Worm (Caenorhabditis elegans) whole organism, late embryonic: ENCODE data around the gene T05C7.5.

Experiments
- C08G9.2 ChIP-seq: sonication (generic microtip); optimal IDR thresholded peaks from 2 replicates; lab custom pipeline; 2016; ENCODE audit warnings: mild to moderate bottlenecking, missing genetic modification characterization, moderate library complexity, missing compliant biosample characterization
- F13H6.1 ChIP-seq: sonication (generic microtip); optimal IDR thresholded peaks from 2 replicates; lab custom pipeline; 2016; ENCODE audit warnings: missing genetic modification characterization, missing compliant biosample characterization
- K02D7.2 ChIP-seq: sonication (generic microtip); optimal IDR thresholded peaks from 2 replicates; lab custom pipeline; 2017; ENCODE audit warnings: mild to moderate bottlenecking, missing genetic modification characterization, missing compliant biosample characterization
- Y22D7AL.16 ChIP-seq: sonication (generic microtip); optimal IDR thresholded peaks from 2 replicates; lab custom pipeline; 2016; ENCODE audit warnings: missing genetic modification characterization, missing compliant biosample characterization
- ahr-1 ChIP-seq: sonication (generic microtip); optimal IDR thresholded peaks from 2 replicates; lab custom pipeline; 2016; ENCODE audit warnings: missing genetic modification characterization, missing compliant biosample characterization
- ama-1 ChIP-seq: fragments of 150-350 bp; optimal IDR thresholded peaks from 2 replicates; lab custom pipeline; 2014
- ceh-18 ChIP-seq: sonication (generic microtip); optimal IDR thresholded peaks from 2 replicates; lab custom pipeline; 2016; ENCODE audit warnings: missing genetic modification characterization, missing compliant biosample characterization
- ceh-19 ChIP-seq: fragments of 200-800 bp; sonication (Bioruptor generic); optimal IDR thresholded peaks from 2 replicates; lab custom pipeline; 2018; ENCODE audit warnings: mild to moderate bottlenecking, missing genetic modification characterization, missing compliant biosample characterization
- ceh-2 ChIP-seq: sonication (generic microtip); optimal IDR thresholded peaks from 2 replicates; lab custom pipeline; 2016; ENCODE audit warnings: missing genotype, missing genetic modification characterization, missing compliant biosample characterization
- ceh-24 ChIP-seq: sonication (generic microtip); optimal IDR thresholded peaks from 2 replicates; lab custom pipeline; 2016; ENCODE audit warnings: mild to moderate bottlenecking, missing genetic modification characterization, missing compliant biosample characterization
- ceh-30 ChIP-seq: fragments of 150-350 bp; optimal IDR thresholded peaks from 2 replicates; lab custom pipeline; 2014; ENCODE audit warnings: missing biosample characterization, missing genetic modification characterization
- ceh-31 ChIP-seq: sonication (generic microtip); optimal IDR thresholded peaks from 2 replicates; lab custom pipeline; 2016; ENCODE audit warnings: missing genetic modification characterization, missing compliant biosample characterization
- ceh-34 ChIP-seq: sonication (generic microtip); optimal IDR thresholded peaks from 2 replicates; lab custom pipeline; 2016; ENCODE audit warnings: mild to moderate bottlenecking, missing genetic modification characterization, missing compliant biosample characterization
- ceh-45 ChIP-seq: fragments of 200-800 bp; sonication (Bioruptor generic); IDR thresholded peaks from 2 replicates; pipeline ENCODE4 v1.3.6; 2022; ENCODE audit warnings: missing genetic modification reagents, missing genetic modification characterization, missing compliant biosample characterization
- ceh-9 ChIP-seq: sonication (generic microtip); optimal IDR thresholded peaks from 2 replicates; lab custom pipeline; 2016; ENCODE audit warnings: mild to moderate bottlenecking, missing genetic modification characterization, inconsistent platforms, missing compliant biosample characterization
- dmd-4 ChIP-seq: sonication (generic microtip); optimal IDR thresholded peaks from 2 replicates; lab custom pipeline; 2016; ENCODE audit warnings: borderline replicate concordance, missing genetic modification characterization, missing compliant biosample characterization
- elt-4 ChIP-seq: sonication (generic microtip); optimal IDR thresholded peaks from 2 replicates; lab custom pipeline; 2016; ENCODE audit warnings: missing genetic modification characterization, missing compliant biosample characterization
- hlh-15 ChIP-seq: sonication (generic microtip); optimal IDR thresholded peaks from 2 replicates; lab custom pipeline; 2016; ENCODE audit warnings: missing genetic modification characterization, missing compliant biosample characterization
- hlh-6 ChIP-seq: sonication (generic microtip); optimal IDR thresholded peaks from 2 replicates; lab custom pipeline; 2016; ENCODE audit warnings: missing genotype, missing genetic modification characterization, missing compliant biosample characterization
- lim-6 ChIP-seq: sonication (generic microtip); optimal IDR thresholded peaks from 2 replicates; lab custom pipeline; 2016; ENCODE audit warnings: missing genetic modification characterization, missing compliant biosample characterization
- lin-11 ChIP-seq: fragments of 200-800 bp; sonication (Bioruptor generic); optimal IDR thresholded peaks from 2 replicates; lab custom pipeline; 2018; ENCODE audit warnings: mild to moderate bottlenecking, missing genetic modification characterization, missing compliant biosample characterization
- mec-3 ChIP-seq: sonication (generic microtip); optimal IDR thresholded peaks from 2 replicates; lab custom pipeline; 2016; ENCODE audit warnings: borderline replicate concordance, missing genetic modification characterization, missing compliant biosample characterization
- nfya-1 ChIP-seq: sonication (generic microtip); optimal IDR thresholded peaks from 2 replicates; lab custom pipeline; 2017; ENCODE audit warnings: missing genetic modification characterization, mild to moderate bottlenecking, missing compliant biosample characterization, antibody characterized with exemption, moderate library complexity
- nhr-11 ChIP-seq: fragments of 150-350 bp; optimal IDR thresholded peaks from 2 replicates; lab custom pipeline; 2014; ENCODE audit warnings: missing biosample characterization, missing genetic modification characterization
- odd-2 ChIP-seq: sonication (generic microtip); optimal IDR thresholded peaks from 2 replicates; lab custom pipeline; 2017; ENCODE audit warnings: antibody characterized with exemption, mild to moderate bottlenecking, missing genetic modification characterization, missing compliant biosample characterization
- pat-9 ChIP-seq: fragments of 200-800 bp; sonication (Bioruptor generic); optimal IDR thresholded peaks from 2 replicates; lab custom pipeline; 2018; ENCODE audit warnings: mild to moderate bottlenecking, missing genetic modification characterization, moderate library complexity, missing compliant biosample characterization
- pha-2 ChIP-seq: sonication (generic microtip); optimal IDR thresholded peaks from 2 replicates; lab custom pipeline; 2017; ENCODE audit warnings: mild to moderate bottlenecking, missing genetic modification characterization, missing compliant biosample characterization
- pha-4 ChIP-seq: fragments of 150-350 bp; optimal IDR thresholded peaks from 2 replicates; lab custom pipeline; 2018; ENCODE audit warnings: missing biosample characterization, missing genetic modification reagents, missing genetic modification characterization
- pros-1 ChIP-seq: fragments of 150-350 bp; optimal IDR thresholded peaks from 2 replicates; lab custom pipeline; 2014; ENCODE audit warnings: missing biosample characterization, missing genetic modification reagents, missing genetic modification characterization
- ref-2 ChIP-seq: sonication (generic microtip); optimal IDR thresholded peaks from 2 replicates; lab custom pipeline; 2016; ENCODE audit warnings: missing genetic modification characterization, missing compliant biosample characterization
- rnt-1 ChIP-seq: sonication (generic microtip); optimal IDR thresholded peaks from 2 replicates; lab custom pipeline; 2016; ENCODE audit warnings: missing genetic modification characterization, missing compliant biosample characterization
- sdc-2 ChIP-seq: sonication (generic microtip); optimal IDR thresholded peaks from 2 replicates; lab custom pipeline; 2016; ENCODE audit warnings: missing genotype, missing genetic modification characterization, missing compliant biosample characterization
- tbx-2 ChIP-seq: sonication (generic microtip); optimal IDR thresholded peaks from 2 replicates; lab custom pipeline; 2016; ENCODE audit warnings: missing genetic modification characterization, missing compliant biosample characterization
- ttx-3 ChIP-seq: sonication (generic microtip); optimal IDR thresholded peaks from 2 replicates; lab custom pipeline; 2016; ENCODE audit warnings: missing genetic modification reagents, missing genetic modification characterization, missing compliant biosample characterization
- unc-3 ChIP-seq, 2 experiments: fragments of 200-800 bp in 1 of 2; sonication (Bioruptor generic) in 1 of 2; sonication (generic microtip) in 1 of 2; conservative IDR thresholded peaks in 1 of 2; optimal IDR thresholded peaks in 1 of 2; 2 replicates each; pipeline versions ENCODE4 v1.3.6 to Lab custom; 2016 to 2022; ENCODE audit warnings: missing compliant biosample characterization in 2 of 2, missing genetic modification characterization in 2 of 2, missing genetic modification reagents in 1 of 2
- unc-42 ChIP-seq: sonication (generic microtip); optimal IDR thresholded peaks from 2 replicates; lab custom pipeline; 2016; ENCODE audit warnings: missing genotype, missing genetic modification characterization, missing compliant biosample characterization
- unc-55 ChIP-seq: sonication (generic microtip); optimal IDR thresholded peaks from 2 replicates; lab custom pipeline; 2017; ENCODE audit warnings: missing biosample characterization, missing genetic modification reagents, missing genetic modification characterization

Gene T05C7.5

DNA sequence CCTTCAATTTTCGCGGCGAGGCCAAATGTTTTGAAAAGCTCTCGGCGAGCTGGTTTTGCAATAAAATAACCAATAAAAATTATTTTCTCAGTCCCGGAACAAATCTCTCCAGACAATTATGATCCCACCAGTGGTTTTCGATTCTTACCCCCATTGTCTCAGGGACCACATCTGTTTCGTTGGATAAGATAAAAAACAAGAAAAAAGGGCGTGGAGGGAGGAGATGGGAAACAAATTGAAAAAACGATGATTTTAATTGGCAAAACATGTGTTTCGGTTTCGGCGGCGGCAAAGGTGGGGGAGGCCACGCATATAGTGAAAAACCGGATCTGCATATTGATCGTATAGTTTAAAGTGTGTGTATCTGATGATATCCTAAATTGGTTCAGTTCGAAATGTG is 22.2 kb upstream of the T05C7.5 start:
- TF ChIP-seq rnt-1 (tag; lab: Kevin White, UChicago): no peak
- no peak for TF ChIP-seq ceh-31 (tag; lab: Kevin White, UChicago)
- TF ChIP-seq pha-2 (tag; lab: Kevin White, UChicago): no peak

DNA sequence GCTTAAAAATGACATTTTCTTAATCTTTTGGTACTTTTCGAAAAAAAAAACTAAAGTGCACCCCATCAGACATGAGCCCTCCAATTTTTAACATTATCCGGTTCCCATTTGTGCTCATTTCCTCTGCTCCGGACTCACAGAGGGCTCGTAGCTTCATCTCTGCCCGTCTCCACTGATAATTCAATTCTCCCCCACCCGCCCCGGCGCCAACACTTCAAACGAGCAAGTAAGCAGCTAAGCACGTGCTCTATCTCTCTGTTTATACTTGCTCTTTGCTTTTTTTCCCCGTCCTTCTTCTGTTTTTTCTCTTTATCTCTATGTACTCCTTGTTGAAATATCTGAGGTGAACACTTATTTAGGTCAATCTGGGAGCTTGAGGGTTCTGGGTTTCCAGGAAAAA is 20.5 kb upstream of the T05C7.5 start, which contains the start of gene T05C7.9:
Gene T05C7.9, plus strand, starts transcription at position 72 of the 400 bp plus-strand sequence.
- TF ChIP-seq unc-42 (tag; lab: Kevin White, UChicago) (peak; percentile 80), ceh-18 (tag; lab: Kevin White, UChicago) (peak; percentile 37), mec-3 (tag; lab: Kevin White, UChicago) (no peak)

DNA sequence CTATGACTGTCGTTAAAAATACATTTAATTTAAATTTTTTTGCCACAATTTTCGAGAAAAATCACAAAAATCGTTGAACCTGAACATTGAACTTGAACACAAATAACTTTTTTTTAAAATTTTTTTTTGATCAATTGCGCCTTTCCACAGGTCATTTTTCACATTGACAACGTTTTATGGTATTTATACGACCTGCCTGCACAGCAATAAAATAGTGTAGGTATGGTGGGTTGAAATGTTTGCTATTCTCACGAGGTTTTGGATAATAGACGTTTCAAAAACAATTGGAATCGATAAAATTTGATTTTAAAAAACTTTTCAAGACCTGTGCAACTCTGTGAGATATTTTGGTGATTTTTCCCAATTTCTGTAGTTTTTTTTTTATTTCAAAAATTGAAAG is 19.5 kb upstream of the T05C7.5 start:
- TF ChIP-seq sdc-2 (tag; lab: Kevin White, UChicago) (no peak), pat-9 (tag; lab: Kevin White, UChicago) (no peak), pha-4 (tag; lab: Kevin White, UChicago) (no peak), ceh-18 (tag; lab: Kevin White, UChicago) (no peak), ceh-24 (tag; lab: Kevin White, UChicago) (no peak), ceh-2 (tag; lab: Kevin White, UChicago) (no peak), nhr-11 (tag; lab: Kevin White, UChicago) (no peak), odd-2 (no peak), ttx-3 (tag; lab: Kevin White, UChicago) (no peak), K02D7.2 (tag; lab: Kevin White, UChicago) (no peak), dmd-4 (tag; lab: Kevin White, UChicago) (no peak), tbx-2 (no peak), ceh-30 (no peak), unc-3 (GFP tag; conservative IDR thresholded peaks at IDR 0.05; lab: Robert Waterston, UW) (no peak), unc-3 (tag; optimal IDR thresholded peaks at IDR 0.05; lab: Kevin White, UChicago) (no peak), ceh-34 (no peak), pha-2 (tag; lab: Kevin White, UChicago) (no peak), ceh-45 (GFP tag; lab: Robert Waterston, UW) (no peak)

DNA sequence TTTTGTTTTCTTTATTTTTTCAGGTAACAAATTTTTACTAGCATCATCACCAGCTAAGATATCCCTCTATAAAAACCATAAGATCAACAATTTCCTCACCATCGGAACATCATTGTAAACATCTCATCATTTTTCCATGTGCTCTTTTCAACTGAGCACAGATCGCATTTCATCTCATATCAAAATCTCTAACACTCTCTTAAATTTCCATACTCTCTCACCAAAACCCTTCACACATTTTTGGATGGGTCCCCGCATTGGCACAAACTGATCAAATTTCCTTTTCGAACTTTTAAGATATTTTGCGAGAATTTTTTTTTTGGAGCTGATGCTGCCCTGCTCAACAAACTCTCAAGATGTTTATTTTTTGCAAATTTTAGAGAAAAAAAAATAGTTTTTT is 18.7 kb upstream of the T05C7.5 start:
- no peak for TF ChIP-seq ceh-45 (GFP tag; lab: Robert Waterston, UW)
- no peak for TF ChIP-seq ahr-1
- no peak for TF ChIP-seq pat-9 (tag; lab: Kevin White, UChicago)
- no peak for TF ChIP-seq C08G9.2
- TF ChIP-seq ceh-24 (tag; lab: Kevin White, UChicago): no peak
- no peak for TF ChIP-seq tbx-2
- no peak for TF ChIP-seq F13H6.1 (tag; lab: Kevin White, UChicago)
- no peak for TF ChIP-seq K02D7.2 (tag; lab: Kevin White, UChicago)
- TF ChIP-seq ceh-34: no peak
- TF ChIP-seq nfya-1 (tag; lab: Kevin White, UChicago): no peak
- TF ChIP-seq lin-11 (tag; lab: Kevin White, UChicago): no peak
- TF ChIP-seq Y22D7AL.16 (tag; lab: Kevin White, UChicago): no peak
- no peak for TF ChIP-seq ceh-9 (tag; lab: Kevin White, UChicago)
- no peak for TF ChIP-seq ama-1 (lab: Kevin White, UChicago)
- TF ChIP-seq hlh-15: no peak
- TF ChIP-seq ceh-31 (tag; lab: Kevin White, UChicago): no peak
- TF ChIP-seq odd-2: no peak
- no peak for TF ChIP-seq rnt-1 (tag; lab: Kevin White, UChicago)

DNA sequence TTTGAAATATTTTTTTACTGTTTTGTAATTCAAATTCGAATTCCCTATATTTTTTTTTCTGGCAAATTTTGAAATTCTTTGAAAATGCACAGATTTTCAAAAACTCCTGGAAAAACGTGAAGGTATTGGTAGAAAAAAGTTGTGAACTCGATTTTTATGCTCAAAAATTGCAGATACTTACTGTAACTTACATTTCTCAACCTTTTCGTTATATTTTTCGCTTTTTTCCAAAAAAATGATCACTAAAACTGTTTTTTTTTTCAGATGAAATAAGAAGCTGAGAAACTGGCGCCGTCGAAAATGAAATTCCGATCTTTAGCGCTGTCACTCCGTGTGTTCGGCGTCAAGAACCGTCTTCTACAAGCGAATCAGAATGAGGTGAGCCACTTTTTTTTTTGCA is 17.4 kb upstream of the T05C7.5 start, which contains the start of gene T05C7.8:
Gene T05C7.8, plus strand, starts transcription at position 301 of the 400 bp plus-strand sequence.
- TF ChIP-seq ref-2 (tag; lab: Kevin White, UChicago) (no peak), elt-4 (no peak), unc-55 (GFP tag; lab: Kevin White, UChicago) (no peak), ceh-19 (GFP tag; lab: Kevin White, UChicago) (no peak), hlh-6 (tag; lab: Kevin White, UChicago) (no peak), dmd-4 (tag; lab: Kevin White, UChicago) (no peak), pros-1 (no peak), lim-6 (tag; lab: Kevin White, UChicago) (no peak)
